Fruit fly (Drosophila melanogaster): ENCODE data around the gene Jhbp16.

The Jhbp16 gene

DNA sequence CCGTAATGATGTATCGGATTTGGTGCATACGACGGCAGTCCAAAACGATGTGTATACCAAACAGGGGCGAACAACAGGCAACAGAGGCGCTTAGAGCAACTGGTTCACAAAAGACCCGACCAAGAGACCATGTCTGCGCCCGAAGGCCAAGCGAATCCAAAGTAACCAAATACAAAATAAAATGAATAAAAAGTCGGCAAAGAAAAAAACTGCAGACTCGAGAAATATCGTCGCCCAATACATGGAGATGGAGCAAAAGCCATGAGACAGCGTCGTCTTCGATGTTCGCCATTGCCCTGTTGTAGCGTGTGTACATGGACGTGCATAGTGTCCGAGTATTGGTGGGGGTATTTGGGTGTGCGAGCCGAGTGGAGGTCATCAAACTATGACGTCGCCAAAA is 5.9 kb upstream of the Jhbp16 start:
- no peak for TF ChIP-seq CG17801 (GFP tag; optimal IDR thresholded peaks at IDR 0.05; ENCODE audit: partially characterized antibody)

DNA sequence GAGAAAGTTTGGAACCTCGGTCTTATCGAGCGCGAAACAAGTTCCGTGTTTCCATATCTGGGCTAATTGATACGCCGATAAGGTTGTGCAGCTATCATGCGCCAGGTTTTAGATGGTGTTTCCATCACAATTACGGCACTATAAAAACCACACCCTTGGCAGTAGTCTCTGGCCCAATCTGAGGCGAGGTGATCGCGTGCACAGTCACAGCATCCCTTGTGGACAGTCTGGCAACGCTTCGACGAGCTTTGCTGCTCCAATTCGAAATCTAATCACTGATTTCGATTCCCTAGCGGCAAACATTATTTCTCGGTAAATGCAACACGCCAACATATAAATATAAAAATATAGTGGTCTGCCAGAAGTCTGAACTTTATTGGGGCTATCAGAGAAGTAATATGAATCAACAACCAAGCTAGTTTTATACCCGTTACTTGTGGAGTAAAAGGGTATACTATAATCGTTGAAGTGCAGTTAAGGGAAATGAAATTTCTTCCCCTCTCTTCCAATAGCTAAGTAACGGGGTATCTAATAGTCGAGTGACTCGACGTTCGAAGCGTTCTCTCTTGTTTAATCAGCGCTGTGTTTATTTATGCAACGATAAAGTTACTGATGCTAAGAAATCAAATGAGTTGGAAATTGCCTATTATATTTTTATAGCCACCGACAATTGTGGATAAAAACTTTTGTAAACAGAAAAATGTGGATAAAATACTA is 5.3 kb upstream of the Jhbp16 start:
- TF ChIP-seq CG17801 (GFP tag; optimal IDR thresholded peaks at IDR 0.05; ENCODE audit: partially characterized antibody): no peak

DNA sequence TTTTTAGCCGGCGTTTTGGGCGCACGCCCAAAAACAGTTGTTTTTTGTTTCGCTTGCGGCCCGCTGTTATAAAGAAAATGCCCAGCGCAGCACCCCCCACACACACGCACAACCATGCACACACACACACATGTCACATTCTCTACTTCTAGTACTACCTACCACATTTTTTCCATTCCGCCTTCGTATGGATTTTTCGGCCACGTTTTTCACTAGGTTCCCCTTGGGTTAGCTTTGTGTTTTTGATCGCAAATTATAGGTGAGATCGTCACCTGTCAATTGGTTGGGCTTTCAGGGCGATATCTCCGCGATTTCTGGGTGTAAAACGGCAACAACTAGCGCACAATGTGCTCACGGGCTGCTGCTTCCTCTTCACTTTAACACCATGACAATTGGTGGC is 4.1 kb upstream of the Jhbp16 start:
- TF ChIP-seq CG17801 (GFP tag; optimal IDR thresholded peaks at IDR 0.05; ENCODE audit: partially characterized antibody): no peak

DNA sequence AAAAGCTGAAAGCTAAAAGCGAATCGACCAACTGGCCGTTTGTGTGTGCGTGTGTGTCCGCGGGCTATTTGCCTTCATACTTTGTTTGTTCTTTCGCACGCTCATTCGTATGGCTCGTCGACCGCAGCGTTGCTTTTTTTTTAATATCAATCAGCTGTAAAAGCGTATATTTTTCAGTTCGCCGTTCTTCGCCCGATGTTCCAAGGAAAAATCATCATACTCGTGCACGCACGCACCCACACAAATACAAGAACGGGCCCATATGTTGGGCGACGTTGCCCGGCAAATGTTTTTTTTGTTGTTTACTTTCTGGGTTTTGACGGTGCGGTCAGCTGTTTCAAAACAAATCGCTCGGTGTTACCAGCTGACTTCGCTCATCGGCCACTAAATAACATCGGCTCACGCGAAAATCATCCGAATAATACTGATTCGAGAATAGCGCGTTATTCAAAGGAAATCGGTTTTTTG is 3.5 kb upstream of the Jhbp16 start, which contains the start of gene E2f1:
Gene E2f1, minus strand, starts transcription at position 213 of the 468 bp plus-strand sequence.
- no peak for TF ChIP-seq CG17801 (GFP tag; optimal IDR thresholded peaks at IDR 0.05; ENCODE audit: partially characterized antibody)

DNA sequence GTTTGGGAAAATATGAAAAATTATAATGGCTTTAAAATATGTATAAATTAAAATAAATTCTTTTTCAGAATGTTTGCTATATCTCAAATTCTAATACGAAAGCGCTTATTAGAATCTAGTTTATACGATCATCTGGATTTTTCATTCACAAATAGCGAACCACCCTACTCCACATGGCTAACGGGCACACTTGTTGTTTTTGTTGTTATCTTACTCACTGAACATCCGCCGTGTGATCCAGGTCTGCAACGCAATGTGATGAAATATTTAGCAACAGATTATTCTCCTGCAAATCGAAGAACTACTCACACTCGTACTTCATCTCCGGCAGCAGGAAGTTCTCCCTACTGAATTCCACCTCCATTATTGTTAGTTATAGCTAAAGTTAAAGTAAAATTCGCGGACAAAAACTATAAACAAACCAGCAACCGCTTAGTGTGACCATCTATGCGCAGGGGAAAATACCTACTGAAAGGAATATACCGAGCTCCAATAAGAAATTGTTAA is 1.6 kb upstream of the Jhbp16 start, which contains the start of gene Archease:
Gene Archease, minus strand, starts transcription at position 472 of the 507 bp plus-strand sequence.
- TF ChIP-seq CG17801 (GFP tag; optimal IDR thresholded peaks at IDR 0.05; ENCODE audit: partially characterized antibody): peak; percentile 70

DNA sequence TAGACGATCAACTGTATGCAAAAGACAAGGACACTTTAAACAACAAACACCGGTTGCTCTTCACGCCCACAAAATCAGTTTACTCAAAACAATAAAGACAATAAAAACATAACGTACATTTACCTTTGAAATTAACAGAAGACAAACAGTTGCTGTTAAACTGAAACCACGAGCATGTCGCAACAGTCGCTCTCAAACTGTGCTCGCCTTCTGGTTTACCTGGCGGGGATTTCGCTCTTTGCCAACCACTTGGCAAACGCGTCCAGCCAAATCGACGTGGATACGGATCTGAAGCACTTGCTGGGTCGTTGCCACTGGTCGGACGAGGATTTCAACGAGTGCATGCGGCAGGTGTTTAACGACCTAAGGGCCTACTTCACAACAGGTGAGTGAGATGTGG is 1.2 kb downstream of the Jhbp16 start:
- no peak for TF ChIP-seq CG17801 (GFP tag; optimal IDR thresholded peaks at IDR 0.05; ENCODE audit: partially characterized antibody)

DNA sequence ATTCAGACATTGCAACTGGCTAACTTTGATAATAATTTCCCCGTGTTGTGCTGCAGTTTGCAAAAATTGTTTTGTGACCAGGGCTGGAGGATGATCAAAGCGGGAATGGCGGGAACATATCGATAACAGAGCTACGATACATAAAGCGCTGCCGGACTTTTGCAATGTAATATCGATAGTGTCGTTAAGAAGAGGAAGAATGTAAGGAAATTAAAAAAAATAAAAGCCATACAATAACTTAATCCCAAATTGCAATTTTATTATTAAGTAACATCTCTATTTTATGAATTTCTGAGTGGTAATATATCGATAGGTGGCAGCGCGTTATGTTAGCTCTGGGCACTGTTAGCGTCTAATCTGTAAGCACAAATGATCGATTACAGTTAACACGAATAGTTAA is 7.4 kb downstream of the Jhbp16 start, which contains the start of gene PolA1:
Gene PolA1, minus strand, starts transcription at position 115 of the 400 bp plus-strand sequence.
- TF ChIP-seq CG17801 (GFP tag; optimal IDR thresholded peaks at IDR 0.05; ENCODE audit: partially characterized antibody): no peak

DNA sequence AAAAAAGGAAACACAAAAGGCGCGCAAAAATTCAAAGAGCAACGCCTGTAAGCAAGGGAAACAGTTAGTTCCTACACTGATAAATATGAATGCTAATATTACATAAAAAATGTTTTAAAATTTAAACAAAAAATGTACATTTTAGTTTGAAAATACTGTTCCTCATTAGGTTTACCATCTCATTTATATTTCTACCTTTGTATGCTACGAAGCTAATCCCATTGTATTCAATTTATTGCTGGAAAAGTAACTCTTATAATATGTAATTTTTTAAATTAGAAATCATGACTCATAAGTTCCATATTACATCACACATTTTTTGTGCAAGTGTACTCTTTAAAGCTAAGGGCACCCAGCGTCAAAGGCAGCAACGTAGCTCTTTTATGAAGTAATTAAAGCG is 15.1 kb downstream of the Jhbp16 start:
- TF ChIP-seq CG17801 (GFP tag; optimal IDR thresholded peaks at IDR 0.05; ENCODE audit: partially characterized antibody): no peak

DNA sequence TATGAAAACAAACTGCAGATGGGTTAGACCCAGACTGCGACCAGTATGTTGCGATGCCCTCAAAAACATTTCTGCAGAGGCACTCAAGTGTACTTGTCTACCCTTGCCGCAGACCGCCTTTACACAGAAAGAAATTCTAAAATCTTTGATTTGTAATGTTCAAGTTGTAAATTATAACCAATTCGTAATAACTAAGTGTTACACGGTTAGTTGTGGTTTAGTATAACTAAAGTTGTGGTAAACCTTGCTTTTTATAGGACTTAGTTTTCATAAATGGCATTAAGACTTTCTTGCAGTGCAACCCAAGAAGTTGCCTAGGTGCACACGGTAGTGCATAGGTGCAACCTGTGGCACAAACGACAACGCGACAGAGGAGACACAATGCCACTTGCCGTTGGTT is 17.9 kb downstream of the Jhbp16 start:
- no peak for TF ChIP-seq CG17801 (GFP tag; optimal IDR thresholded peaks at IDR 0.05; ENCODE audit: partially characterized antibody)

DNA sequence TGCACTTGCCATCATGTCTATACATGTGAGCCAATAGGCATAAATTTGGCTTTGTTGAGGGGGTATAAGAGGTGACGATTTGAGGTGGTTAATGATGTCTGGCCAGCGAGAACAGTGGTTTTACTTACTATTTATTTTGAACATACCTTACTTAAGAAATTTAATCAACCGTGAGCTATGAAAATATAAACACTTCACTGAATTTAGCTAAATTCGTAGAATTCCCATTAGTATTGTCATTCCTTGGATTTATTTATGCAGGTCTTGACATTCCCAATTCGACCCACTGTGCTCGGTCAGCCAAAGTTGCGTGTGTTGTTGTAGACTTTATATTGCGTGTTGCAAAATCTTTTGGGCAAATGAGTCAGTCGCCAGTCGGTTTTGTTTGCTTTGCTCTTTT is 23.7 kb downstream of the Jhbp16 start:
- no peak for TF ChIP-seq CG17801 (GFP tag; optimal IDR thresholded peaks at IDR 0.05; ENCODE audit: partially characterized antibody)

DNA sequence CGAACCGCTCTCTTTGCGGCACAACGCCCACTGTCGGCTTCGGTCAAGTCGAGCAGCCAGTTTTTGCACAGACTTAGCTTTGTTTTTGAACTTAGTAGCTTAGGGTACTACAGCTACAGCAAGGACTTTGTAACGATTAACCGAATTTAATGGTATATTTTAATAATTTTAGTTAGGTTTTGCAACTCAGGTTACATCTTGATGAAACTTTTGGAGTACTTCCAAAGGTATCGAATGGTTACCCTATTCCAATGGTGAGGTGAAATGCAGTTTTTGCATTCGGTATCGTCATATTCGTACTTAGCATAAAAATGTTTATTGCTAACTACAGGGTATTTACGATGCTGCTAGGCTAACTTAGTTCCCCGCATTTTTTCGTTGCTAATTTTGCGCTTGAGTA is 24.4 kb downstream of the Jhbp16 start:
- TF ChIP-seq CG17801 (GFP tag; optimal IDR thresholded peaks at IDR 0.05; ENCODE audit: partially characterized antibody): no peak

DNA sequence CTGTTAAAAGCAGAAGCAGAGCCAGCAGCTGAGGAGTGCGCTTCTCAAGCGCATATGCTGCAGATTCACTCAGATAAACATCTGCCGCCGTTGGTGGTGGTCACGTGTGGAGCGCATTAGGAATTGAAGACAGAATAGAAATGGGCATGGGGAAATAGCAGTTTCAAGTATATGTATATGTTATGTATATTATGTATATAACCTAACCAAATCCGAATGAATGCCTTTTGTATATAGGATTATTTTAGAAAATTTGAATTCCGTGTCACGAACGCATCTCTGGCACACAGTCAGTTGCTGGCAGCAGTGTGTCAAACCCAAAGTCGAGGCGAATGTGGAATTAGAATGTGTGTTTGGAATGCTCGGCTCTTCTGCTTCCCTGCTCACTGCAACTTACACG is 26.9 kb downstream of the Jhbp16 start:
- TF ChIP-seq CG17801 (GFP tag; optimal IDR thresholded peaks at IDR 0.05; ENCODE audit: partially characterized antibody): no peak

DNA sequence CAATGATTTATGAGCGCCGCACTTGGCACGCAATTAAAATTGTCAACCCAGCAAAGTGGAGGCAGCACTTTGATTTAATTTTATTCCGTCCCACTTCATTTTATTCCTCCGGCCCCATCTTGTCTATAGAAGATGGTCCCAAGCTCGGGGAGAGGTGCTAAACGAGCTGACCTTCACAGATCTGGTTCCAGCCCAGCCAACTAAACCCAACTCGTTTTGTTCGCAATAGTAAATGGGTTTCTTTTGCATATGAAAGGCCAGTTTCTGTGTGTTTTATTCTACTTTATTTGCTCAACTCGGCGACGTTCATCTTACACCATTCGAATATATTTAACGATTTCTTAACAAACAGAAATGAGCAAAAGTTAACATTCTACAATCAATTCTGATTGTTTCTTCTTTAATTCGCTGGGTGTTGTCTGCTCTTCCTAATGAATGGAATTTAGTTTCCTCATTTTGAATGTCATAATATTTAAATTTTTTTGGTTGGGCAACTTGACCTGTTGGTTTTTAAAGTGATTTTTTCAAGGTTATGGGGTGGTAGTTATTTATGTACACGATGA is 29.0 kb downstream of the Jhbp16 start:
- TF ChIP-seq CG17801 (GFP tag; optimal IDR thresholded peaks at IDR 0.05; ENCODE audit: partially characterized antibody): no peak

DNA sequence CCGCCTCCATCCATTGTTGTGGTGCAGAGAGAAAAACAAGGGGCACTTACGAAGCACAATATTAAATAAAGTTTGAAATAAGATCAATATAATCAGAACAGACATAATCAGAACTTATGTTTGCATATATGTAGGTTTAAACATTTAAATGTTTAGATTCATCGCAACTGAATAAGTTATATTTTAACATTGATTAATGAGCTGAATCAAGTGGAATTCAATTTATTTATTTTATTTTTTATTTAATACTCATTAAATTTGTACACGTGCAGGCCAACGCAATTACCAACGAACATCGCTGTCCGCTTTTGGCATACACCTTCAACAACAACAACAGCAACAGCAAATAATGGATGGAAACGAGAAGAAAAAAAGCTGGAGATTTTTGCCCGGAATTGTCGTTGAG is 34.7 kb downstream of the Jhbp16 start:
- no peak for TF ChIP-seq CG17801 (GFP tag; optimal IDR thresholded peaks at IDR 0.05; ENCODE audit: partially characterized antibody)

DNA sequence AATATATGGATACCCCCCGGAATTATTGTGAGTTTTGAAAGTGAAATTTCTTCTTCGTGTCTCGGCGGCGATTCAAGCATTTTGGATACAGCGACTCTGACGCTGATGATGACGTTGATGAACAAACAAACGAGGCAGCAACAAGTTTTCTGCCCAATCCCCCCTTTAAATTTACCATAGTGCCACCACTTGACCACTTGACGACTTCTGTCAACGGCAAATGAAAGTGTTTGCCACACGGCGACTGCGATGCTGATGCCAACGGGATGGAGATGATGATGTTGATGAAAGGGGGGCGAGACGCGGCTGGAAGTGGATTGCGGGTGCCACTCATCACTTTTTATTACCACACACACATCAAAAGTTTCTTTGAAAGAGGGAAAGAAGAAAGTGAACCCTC is 36.3 kb downstream of the Jhbp16 start:
- no peak for TF ChIP-seq CG17801 (GFP tag; optimal IDR thresholded peaks at IDR 0.05; ENCODE audit: partially characterized antibody)

DNA sequence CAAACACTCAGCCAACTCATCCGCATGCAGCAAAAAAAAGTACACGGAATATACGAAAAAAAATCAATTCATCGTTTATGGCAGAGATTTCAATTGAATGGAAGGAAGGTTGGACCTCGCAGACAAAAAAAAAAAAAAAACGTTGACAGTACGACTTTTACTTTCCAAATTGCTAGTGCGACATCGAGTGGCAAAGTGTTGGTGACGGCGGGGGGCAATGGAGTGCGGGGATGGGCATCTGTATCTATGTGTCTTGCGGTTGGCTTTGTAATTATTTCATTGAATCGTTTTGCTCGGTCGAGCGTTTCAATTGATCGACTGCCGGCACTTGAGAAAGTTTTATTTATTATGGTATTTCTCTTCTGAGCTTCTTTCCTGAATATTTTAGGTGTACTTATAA is 37.3 kb downstream of the Jhbp16 start:
- TF ChIP-seq CG17801 (GFP tag; optimal IDR thresholded peaks at IDR 0.05; ENCODE audit: partially characterized antibody): no peak

Data from ovary, adult (tissue).